Worm (Caenorhabditis elegans): Measurements from ENCODE around the gene ZC404.16.

The ZC404.16 gene

ce11 chrV:6801850-6802249 lies 28.2 kb upstream of the ZC404.16 start, which contains the start of gene dmsr-10:
Gene dmsr-10 (minus strand): TSS chrV:6801950.
- TF ChIP-seq aha-1 (tag) (peak; percentile 3), dve-1 (tag; optimal IDR thresholded peaks at IDR 0.05; ENCODE audit: insufficient read depth) (no peak), ama-1 (optimal IDR thresholded peaks at IDR 0.05) (no peak), nhr-42 (GFP tag; IDR thresholded peaks at IDR 0.05) (no peak), snpc-1.2 (GFP tag; IDR thresholded peaks at IDR 0.05) (no peak)

- no peak for TF ChIP-seq fkh-10 (GFP tag; optimal IDR thresholded peaks at IDR 0.05)
- TF ChIP-seq dmd-6 (GFP tag; IDR thresholded peaks at IDR 0.05), result no peak
- TF ChIP-seq F26F4.8 (GFP tag; conservative IDR thresholded peaks at IDR 0.05), result no peak
- TF ChIP-seq egl-27 (tag; optimal IDR thresholded peaks at IDR 0.05), result no peak
- TF ChIP-seq nhr-76 (tag; optimal IDR thresholded peaks at IDR 0.05), result no peak
- TF ChIP-seq ceh-82 (tag; optimal IDR thresholded peaks at IDR 0.05), result no peak
- no peak for TF ChIP-seq saeg-2 (GFP tag; IDR thresholded peaks at IDR 0.05)
- TF ChIP-seq ceh-20 (GFP tag; IDR thresholded peaks at IDR 0.05), result no peak
- no peak for TF ChIP-seq ctbp-1 (GFP tag; IDR thresholded peaks at IDR 0.05)
- TF ChIP-seq lin-29 (GFP tag; IDR thresholded peaks at IDR 0.05), result no peak
- no peak for TF ChIP-seq tag-97 (GFP tag; IDR thresholded peaks at IDR 0.05)
- TF ChIP-seq nhr-237 (tag; optimal IDR thresholded peaks at IDR 0.05), result no peak
- no peak for TF ChIP-seq unc-130 (GFP tag; optimal IDR thresholded peaks at IDR 0.05)
- TF ChIP-seq snpc-1.2 (GFP tag; IDR thresholded peaks at IDR 0.05), result no peak
- TF ChIP-seq mxl-3 (GFP tag; optimal IDR thresholded peaks at IDR 0.05), result no peak
- TF ChIP-seq daf-19 (GFP tag; conservative IDR thresholded peaks at IDR 0.05), result no peak
- no peak for TF ChIP-seq hlh-11 (tag; optimal IDR thresholded peaks at IDR 0.05)
- no peak for TF ChIP-seq D1046.2 (GFP tag; IDR thresholded peaks at IDR 0.05)
- TF ChIP-seq ceh-44 (GFP tag; IDR thresholded peaks at IDR 0.05), result no peak
Observed at ce11 chrV:6799564-6799963, 25.9 kb upstream of the ZC404.16 start, which contains the start of gene dmsr-9. Gene dmsr-9 (minus strand): TSS chrV:6799664.

ce11 chrV:6796894-6797293 lies 23.3 kb upstream of the ZC404.16 start:
- peak; percentile 66 for TF ChIP-seq hmg-1.1 (GFP tag; IDR thresholded peaks at IDR 0.05)
- TF ChIP-seq zip-2 (tag; optimal IDR thresholded peaks at IDR 0.05), result no peak
- TF ChIP-seq F49E8.2 (tag; optimal IDR thresholded peaks at IDR 0.05; ENCODE audit: borderline replicate concordance), result no peak
- TF ChIP-seq php-3 (GFP tag; IDR thresholded peaks at IDR 0.05), result no peak
- no peak for TF ChIP-seq ces-1 (GFP tag; optimal IDR thresholded peaks at IDR 0.05)
- TF ChIP-seq lim-7 (GFP tag; IDR thresholded peaks at IDR 0.05), result no peak
- TF ChIP-seq dpl-1 (GFP tag; optimal IDR thresholded peaks at IDR 0.05), result peak; percentile 36
- TF ChIP-seq nhr-237 (tag; optimal IDR thresholded peaks at IDR 0.05), result no peak
- TF ChIP-seq mep-1 (tag; optimal IDR thresholded peaks at IDR 0.05), result peak; percentile 56
- TF ChIP-seq mxl-3 (GFP tag; optimal IDR thresholded peaks at IDR 0.05), result peak; percentile 70
- peak; percentile 25 for TF ChIP-seq rbr-2 (tag; optimal IDR thresholded peaks at IDR 0.05)
- TF ChIP-seq Y5F2A.4 (GFP tag; optimal IDR thresholded peaks at IDR 0.05), result no peak
- peak; percentile 0 for TF ChIP-seq hlh-30 (tag; optimal IDR thresholded peaks at IDR 0.05; ENCODE audit: insufficient read depth)
- peak; percentile 24 for TF ChIP-seq dve-1 (tag; optimal IDR thresholded peaks at IDR 0.05; ENCODE audit: insufficient read depth)
- peak; percentile 18 for TF ChIP-seq nhr-11 (tag; optimal IDR thresholded peaks at IDR 0.05)
- TF ChIP-seq mdl-1 (tag; optimal IDR thresholded peaks at IDR 0.05), result peak in 1 of 2 experiments; percentile 50
- TF ChIP-seq nhr-28 (tag; optimal IDR thresholded peaks at IDR 0.05), result peak; percentile 38

ce11 chrV:6796264-6796663 lies 22.6 kb upstream of the ZC404.16 start:
- TF ChIP-seq ztf-7 (tag; optimal IDR thresholded peaks at IDR 0.05) (no peak), aly-2 (tag; optimal IDR thresholded peaks at IDR 0.05) (no peak), T20F7.1 (GFP tag; optimal IDR thresholded peaks at IDR 0.05) (no peak), snpc-1.2 (GFP tag; IDR thresholded peaks at IDR 0.05) (no peak), Y105C5A.15 (GFP tag; IDR thresholded peaks at IDR 0.05) (no peak), ztf-11 (tag; optimal IDR thresholded peaks at IDR 0.05) (no peak), php-3 (GFP tag; IDR thresholded peaks at IDR 0.05) (no peak), nhr-42 (GFP tag; IDR thresholded peaks at IDR 0.05) (no peak), Y48G9A.11 (GFP tag; IDR thresholded peaks at IDR 0.05) (no peak)

Measured in whole organism, L4 larva.